Fruit fly (Drosophila melanogaster): ENCODE data around the gene trx.

The trx gene

dm6 chr3R:14224105-14224574, 62.6 kb downstream of the trx start, which contains the start of gene Sp212:
Gene Sp212 (minus strand): TSS chr3R:14224155.
- no peak for TF ChIP-seq psq (optimal IDR thresholded peaks at IDR 0.05)
- no peak for TF ChIP-seq Dll (optimal IDR thresholded peaks at IDR 0.05)
- TF ChIP-seq usp (GFP tag; optimal IDR thresholded peaks at IDR 0.05) = no peak
- no peak for TF ChIP-seq EcR (GFP tag; optimal IDR thresholded peaks at IDR 0.05)
- no peak for TF ChIP-seq CG8478 (optimal IDR thresholded peaks at IDR 0.05)
- TF ChIP-seq pan (optimal IDR thresholded peaks at IDR 0.05) = no peak

- TF ChIP-seq Dll (optimal IDR thresholded peaks at IDR 0.05) = no peak
- TF ChIP-seq psq (optimal IDR thresholded peaks at IDR 0.05) = no peak
- no peak for TF ChIP-seq CG8478 (optimal IDR thresholded peaks at IDR 0.05)
- no peak for TF ChIP-seq EcR (GFP tag; optimal IDR thresholded peaks at IDR 0.05)
- TF ChIP-seq usp (GFP tag; optimal IDR thresholded peaks at IDR 0.05) = no peak
- TF ChIP-seq pan (optimal IDR thresholded peaks at IDR 0.05) = no peak
Measured at dm6 chr3R:14221484-14221883, 65.2 kb downstream of the trx start, which contains the start of gene CG33109. Gene CG33109 (minus strand): TSS chr3R:14221584.

DNA sequence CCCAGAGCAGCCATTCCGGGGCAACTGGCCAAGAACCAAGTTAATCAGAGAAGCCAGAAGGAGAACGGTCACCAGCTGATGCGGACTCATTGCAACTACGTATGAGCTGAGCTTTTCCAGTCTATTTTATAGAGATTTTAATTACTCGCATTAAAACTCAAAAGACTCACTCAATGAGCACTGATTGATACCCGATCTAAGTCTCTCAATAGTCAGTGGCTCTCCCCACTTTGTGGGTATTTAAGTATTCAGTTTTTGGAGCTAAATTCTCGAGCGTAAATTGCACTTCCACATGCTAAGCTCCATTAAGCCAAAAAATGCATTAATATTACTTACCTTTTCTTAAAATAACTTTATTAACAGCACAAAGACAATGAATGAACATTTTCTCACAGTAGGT, 66.6 kb downstream of the trx start, which contains the start of gene CG31326:
TSS of gene CG31326 (minus strand) at position 101 of the 400 bp plus-strand sequence.
- TF ChIP-seq usp (GFP tag; optimal IDR thresholded peaks at IDR 0.05) = no peak
- TF ChIP-seq pan (optimal IDR thresholded peaks at IDR 0.05) = no peak
- TF ChIP-seq EcR (GFP tag; optimal IDR thresholded peaks at IDR 0.05) = no peak
- no peak for TF ChIP-seq Dll (optimal IDR thresholded peaks at IDR 0.05)
- TF ChIP-seq CG8478 (optimal IDR thresholded peaks at IDR 0.05) = no peak
- TF ChIP-seq psq (optimal IDR thresholded peaks at IDR 0.05) = no peak

dm6 chr3R:14217839-14218238, 68.9 kb downstream of the trx start, which contains the start of gene CG9649:
Gene CG9649 (minus strand): TSS chr3R:14217882.
- no peak for TF ChIP-seq pan (optimal IDR thresholded peaks at IDR 0.05)
- TF ChIP-seq Dll (optimal IDR thresholded peaks at IDR 0.05) = no peak
- TF ChIP-seq EcR (GFP tag; optimal IDR thresholded peaks at IDR 0.05) = no peak
- no peak for TF ChIP-seq CG8478 (optimal IDR thresholded peaks at IDR 0.05)
- TF ChIP-seq psq (optimal IDR thresholded peaks at IDR 0.05) = no peak
- TF ChIP-seq usp (GFP tag; optimal IDR thresholded peaks at IDR 0.05) = no peak

DNA sequence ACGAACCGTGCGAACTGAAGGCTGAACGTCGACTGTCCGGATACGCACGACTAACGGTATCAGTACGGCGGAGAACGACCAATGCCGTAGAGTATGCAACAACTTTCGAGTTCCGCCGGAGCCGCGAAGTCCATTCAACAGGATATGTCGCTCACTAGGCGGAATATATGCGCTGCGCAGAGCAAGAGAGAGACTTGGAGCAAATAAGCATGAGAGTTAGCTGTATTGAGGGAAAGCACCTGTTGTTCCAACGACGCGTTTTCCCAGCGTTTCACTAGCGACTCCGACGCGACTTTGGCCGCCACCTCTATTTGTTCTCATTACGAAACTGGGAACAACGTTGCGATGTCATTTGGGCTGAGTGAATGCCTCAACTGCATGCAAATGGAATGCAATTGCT, 71.9 kb downstream of the trx start, which contains the start of gene Dop1R1:
TSS of gene Dop1R1 (minus strand) at position 35 of the 400 bp plus-strand sequence.
- TF ChIP-seq psq (optimal IDR thresholded peaks at IDR 0.05) (no peak), pan (optimal IDR thresholded peaks at IDR 0.05) (no peak), CG8478 (optimal IDR thresholded peaks at IDR 0.05) (no peak), usp (GFP tag; optimal IDR thresholded peaks at IDR 0.05) (no peak), EcR (GFP tag; optimal IDR thresholded peaks at IDR 0.05) (no peak), Dll (optimal IDR thresholded peaks at IDR 0.05) (no peak)

Data from whole organism.